Fruit fly (Drosophila melanogaster) whole organism: ENCODE measurements around the gene CG3032.

Experiments used
- CG8478 ChIP-seq: fragments of >200 bp; optimal IDR thresholded peaks from 2 replicates; lab custom pipeline; 2018; ENCODE audit warnings: inconsistent platforms
- Dll ChIP-seq: fragments of >200 bp; optimal IDR thresholded peaks from 2 replicates; lab custom pipeline; 2017
- EcR ChIP-seq, 2 experiments: fragments of >200 bp; optimal IDR thresholded peaks; 2 replicates each; lab custom pipeline; 2017; ENCODE audit warnings: missing biosample characterization in 2 of 2, missing genetic modification characterization in 2 of 2, missing genetic modification reagents in 2 of 2
- pan ChIP-seq: fragments of >200 bp; optimal IDR thresholded peaks from 2 replicates; lab custom pipeline; 2017
- psq ChIP-seq: fragments of >200 bp; optimal IDR thresholded peaks from 2 replicates; lab custom pipeline; 2017
- usp ChIP-seq: fragments of >200 bp; optimal IDR thresholded peaks from 2 replicates; lab custom pipeline; 2017; ENCODE audit warnings: missing biosample characterization, missing genetic modification characterization, mixed read lengths

- TF ChIP-seq pan (no peak), psq (no peak), CG8478 (lab: Kevin White, UChicago) (no peak), Dll (lab: Kevin White, UChicago) (no peak), usp (no peak), EcR (GFP tag; optimal IDR thresholded peaks at IDR 0.05; lab: Kevin White, UChicago) (no peak)
These were observed 16.6 kb downstream of the CG3032 start for dm6 chrX:6996965-6997652.
